Fruit fly (Drosophila melanogaster) whole organism, embryonic: ENCODE measurements around the gene CG6296.

Experiments
- Atf6 ChIP-seq: fragments of 200-800 bp; sonication (Bioruptor generic); IDR thresholded peaks from 2 replicates; pipeline ENCODE4 v1.3.6; 2022; ENCODE audit warnings: missing biosample characterization, missing genetic modification characterization
- Awh ChIP-seq: fragments of 200-800 bp; sonication (Bioruptor generic); IDR thresholded peaks from 2 replicates; pipeline ENCODE4, ENCODE4 v1.3.6; 2022; ENCODE audit warnings: missing biosample characterization, missing genetic modification characterization
- BEAF-32 ChIP-seq: fragments of 200-800 bp; sonication (Bioruptor generic); optimal IDR thresholded peaks from 3 replicates; lab custom pipeline; 2017; ENCODE audit warnings: missing biosample characterization, missing genetic modification characterization, mild to moderate bottlenecking, moderate library complexity, missing genetic modification reagents
- Bgb ChIP-seq: fragments of 200-800 bp; sonication (Bioruptor generic); IDR thresholded peaks from 2 replicates; pipeline ENCODE4 v1.3.6; 2022; ENCODE audit warnings: missing biosample characterization, missing genetic modification characterization; ENCODE audit not compliant: partially characterized antibody
- CG11093 ChIP-seq: fragments of 200-800 bp; sonication (Bioruptor generic); IDR thresholded peaks from 3 replicates; pipeline ENCODE4 v1.3.6; 2022; ENCODE audit warnings: missing biosample characterization, missing genetic modification characterization
- CG11504 ChIP-seq: fragments of 200-800 bp; sonication (Bioruptor generic); optimal IDR thresholded peaks from 3 replicates; lab custom pipeline; 2019; ENCODE audit warnings: missing biosample characterization, mild to moderate bottlenecking, missing genetic modification characterization, moderate library complexity
- CG12219 ChIP-seq: fragments of 200-800 bp; sonication (Bioruptor generic); optimal IDR thresholded peaks from 3 replicates; lab custom pipeline; 2018; ENCODE audit warnings: missing biosample characterization, mild to moderate bottlenecking, missing genetic modification characterization
- CG12391 ChIP-seq: fragments of 200-800 bp; sonication (Bioruptor generic); optimal IDR thresholded peaks from 3 replicates; lab custom pipeline; 2018; ENCODE audit warnings: missing biosample characterization, mild to moderate bottlenecking, missing genetic modification characterization, moderate library complexity
- CG15514 ChIP-seq: fragments of 200-800 bp; sonication (Bioruptor generic); optimal IDR thresholded peaks from 3 replicates; lab custom pipeline; 2017; ENCODE audit warnings: missing biosample characterization, missing genetic modification characterization, mild to moderate bottlenecking, moderate library complexity, missing genetic modification reagents
- CG16779 ChIP-seq: fragments of 200-800 bp; sonication (Bioruptor generic); IDR thresholded peaks from 2 replicates; pipeline ENCODE4 v1.3.6; 2022; ENCODE audit warnings: missing biosample characterization, missing genetic modification characterization
- CG17361 ChIP-seq: fragments of 200-800 bp; sonication (Bioruptor generic); IDR thresholded peaks from 3 replicates; pipeline ENCODE4 v1.3.6; 2022; ENCODE audit warnings: missing biosample characterization, missing genetic modification characterization
- CG17912 ChIP-seq: fragments of 200-800 bp; sonication (Bioruptor generic); optimal IDR thresholded peaks from 2 replicates; lab custom pipeline; 2018; ENCODE audit warnings: missing biosample characterization, mild to moderate bottlenecking, missing genetic modification characterization
- CG18599 ChIP-seq: fragments of 200-800 bp; sonication (Bioruptor generic); optimal IDR thresholded peaks from 3 replicates; lab custom pipeline; 2017; ENCODE audit warnings: missing biosample characterization, missing genetic modification characterization, mild to moderate bottlenecking, moderate library complexity, missing genetic modification reagents
- CG30431 ChIP-seq: fragments of 200-800 bp; sonication (Bioruptor generic); optimal IDR thresholded peaks from 2 replicates; lab custom pipeline; 2017; ENCODE audit warnings: missing biosample characterization, missing genetic modification characterization
- CG32772 ChIP-seq: fragments of 200-800 bp; sonication (Bioruptor generic); IDR thresholded peaks from 2 replicates; pipeline ENCODE4 v1.3.6; 2022; ENCODE audit warnings: missing biosample characterization, missing genetic modification characterization
- CG3281 ChIP-seq: fragments of 200-800 bp; sonication (Bioruptor generic); optimal IDR thresholded peaks from 3 replicates; lab custom pipeline; 2017; ENCODE audit warnings: missing biosample characterization, mild to moderate bottlenecking, missing genetic modification characterization
- CG43689 ChIP-seq: fragments of 200-800 bp; sonication (Bioruptor generic); IDR thresholded peaks from 2 replicates; pipeline ENCODE4 v1.3.6; 2022; ENCODE audit warnings: missing biosample characterization, missing genetic modification characterization
- CG4404 ChIP-seq: fragments of 200-800 bp; sonication (Bioruptor generic); IDR thresholded peaks from 2 replicates; pipeline ENCODE4 v1.3.6; 2022; ENCODE audit warnings: missing biosample characterization, missing genetic modification characterization
- CG5953 ChIP-seq: fragments of 200-800 bp; sonication (Bioruptor generic); IDR thresholded peaks from 2 replicates; pipeline ENCODE4 v1.3.6; 2022; ENCODE audit warnings: missing biosample characterization, missing genetic modification characterization
- D ChIP-seq, 2 experiments: fragments of 200-800 bp in 1 of 2; fragments of >200 bp in 1 of 2; sonication (Bioruptor generic) in 1 of 2; optimal IDR thresholded peaks; 2 replicates in 1 of 2; 3 replicates in 1 of 2; lab custom pipeline; 2017; ENCODE audit warnings: mild to moderate bottlenecking in 1 of 2, missing biosample characterization in 1 of 2, missing genetic modification characterization in 1 of 2, missing genetic modification reagents in 1 of 2
- Drgx ChIP-seq: fragments of 200-800 bp; sonication (Bioruptor generic); IDR thresholded peaks from 2 replicates; pipeline ENCODE4 v1.3.6; 2022; ENCODE audit warnings: missing biosample characterization, missing genetic modification characterization
- Ets65A ChIP-seq: fragments of 200-800 bp; sonication (Bioruptor generic); peaks from one replicate; lab custom pipeline; 2016; ENCODE audit warnings: missing biosample characterization, missing genetic modification characterization
- Fer1 ChIP-seq: fragments of 200-800 bp; sonication (Bioruptor generic); optimal IDR thresholded peaks from 2 replicates; lab custom pipeline; 2017; ENCODE audit warnings: missing biosample characterization, mild to moderate bottlenecking, missing genetic modification characterization
- Gug ChIP-seq: fragments of 200-800 bp; sonication (Bioruptor generic); IDR thresholded peaks from 4 replicates; pipeline ENCODE4 v1.3.6; 2022; ENCODE audit warnings: missing biosample characterization, missing genetic modification characterization
- MTF-1 ChIP-seq: fragments of 200-800 bp; sonication (Bioruptor generic); optimal IDR thresholded peaks from 2 replicates; lab custom pipeline; 2018; ENCODE audit warnings: missing biosample characterization, mild to moderate bottlenecking, missing genetic modification characterization, borderline replicate concordance
- NFAT ChIP-seq: fragments of 200-800 bp; sonication (Bioruptor generic); IDR thresholded peaks from 2 replicates; pipeline ENCODE4 v1.3.6; 2022; ENCODE audit warnings: missing biosample characterization, missing genetic modification characterization
- Nf-YC ChIP-seq: fragments of 200-800 bp; optimal IDR thresholded peaks from 3 replicates; lab custom pipeline; 2019; ENCODE audit warnings: missing biosample characterization, mild to moderate bottlenecking, missing genetic modification characterization, moderate library complexity
- Optix ChIP-seq: fragments of 200-800 bp; sonication (Bioruptor generic); IDR thresholded peaks from 3 replicates; pipeline ENCODE4 v1.3.6; 2022; ENCODE audit warnings: missing biosample characterization, missing genetic modification characterization
- Trl ChIP-seq, 3 experiments: fragments of >200 bp in 2 of 3; fragments of 200-800 bp in 1 of 3; sonication (Bioruptor generic) in 1 of 3; optimal IDR thresholded peaks; 2 replicates in 1 of 3; 3 replicates in 2 of 3; lab custom pipeline; 2016 to 2017; ENCODE audit warnings: missing biosample characterization in 1 of 3, missing genetic modification characterization in 1 of 3
- abd-A ChIP-seq: fragments of 200-800 bp; sonication (Bioruptor generic); optimal IDR thresholded peaks from 3 replicates; lab custom pipeline; 2019; ENCODE audit warnings: missing biosample characterization, mild to moderate bottlenecking, missing genetic modification characterization, moderate library complexity
- az2 ChIP-seq: fragments of 200-800 bp; sonication (Bioruptor generic); optimal IDR thresholded peaks from 3 replicates; lab custom pipeline; 2016; ENCODE audit warnings: missing biosample characterization, missing genetic modification characterization
- gce ChIP-seq: fragments of 200-800 bp; sonication (Bioruptor generic); IDR thresholded peaks from 3 replicates; pipeline ENCODE4 v1.3.6; 2022; ENCODE audit warnings: missing biosample characterization, missing genetic modification characterization
- lab ChIP-seq: fragments of 200-800 bp; sonication (Bioruptor generic); optimal IDR thresholded peaks from 3 replicates; lab custom pipeline; 2017; ENCODE audit warnings: missing biosample characterization, missing genetic modification characterization, mild to moderate bottlenecking, moderate library complexity, missing genetic modification reagents
- mirr ChIP-seq: fragments of 200-800 bp; sonication (Bioruptor generic); optimal IDR thresholded peaks from 3 replicates; lab custom pipeline; 2018; ENCODE audit warnings: missing biosample characterization, mild to moderate bottlenecking, missing genetic modification characterization
- nerfin-1 ChIP-seq: fragments of 200-800 bp; sonication (Bioruptor generic); optimal IDR thresholded peaks from 3 replicates; lab custom pipeline; 2019; ENCODE audit warnings: missing biosample characterization, mild to moderate bottlenecking, missing genetic modification characterization, moderate library complexity
- nerfin-2 ChIP-seq: fragments of 200-800 bp; sonication (Bioruptor generic); IDR thresholded peaks from 2 replicates; pipeline ENCODE4 v1.3.6; 2022; ENCODE audit warnings: missing biosample characterization, missing genetic modification characterization; ENCODE audit not compliant: partially characterized antibody
- otp ChIP-seq: fragments of 200-800 bp; sonication (Bioruptor generic); IDR thresholded peaks from 3 replicates; pipeline ENCODE4, ENCODE4 v1.3.6; 2022; ENCODE audit warnings: missing biosample characterization, missing genetic modification characterization
- pan ChIP-seq, 4 experiments: fragments of >200 bp in 3 of 4; fragments of 200-800 bp in 1 of 4; sonication (Bioruptor generic) in 1 of 4; optimal IDR thresholded peaks in 3 of 4; IDR thresholded peaks in 1 of 4; 2 replicates each; pipeline versions ENCODE4 v1.3.6 to Lab custom; 2017 to 2022; ENCODE audit warnings: missing biosample characterization in 2 of 4, missing genetic modification characterization in 2 of 4, mixed read lengths in 1 of 4
- pnt ChIP-seq: fragments of 200-800 bp; sonication (Bioruptor generic); optimal IDR thresholded peaks from 3 replicates; lab custom pipeline; 2016; ENCODE audit warnings: missing biosample characterization, missing genetic modification characterization
- sd ChIP-seq: fragments of 200-800 bp; sonication (Bioruptor generic); optimal IDR thresholded peaks from 3 replicates; lab custom pipeline; 2018; ENCODE audit warnings: missing biosample characterization, mild to moderate bottlenecking, missing genetic modification characterization, moderate library complexity
- sisA ChIP-seq: fragments of 200-800 bp; sonication (Bioruptor generic); IDR thresholded peaks from 2 replicates; pipeline ENCODE4 v1.3.6; 2022; ENCODE audit warnings: missing biosample characterization, missing genetic modification characterization
- sna ChIP-seq: fragments of 200-800 bp; sonication (Bioruptor generic); IDR thresholded peaks from 2 replicates; pipeline ENCODE4 v1.3.6; 2022; ENCODE audit warnings: missing biosample characterization, missing genetic modification characterization; ENCODE audit not compliant: partially characterized antibody
- tna ChIP-seq: fragments of 200-800 bp; sonication (Bioruptor generic); IDR thresholded peaks from 2 replicates; pipeline ENCODE4 v1.3.6; 2022; ENCODE audit warnings: missing biosample characterization, missing genetic modification characterization; ENCODE audit not compliant: partially characterized antibody
- toy ChIP-seq: fragments of 200-800 bp; sonication (Bioruptor generic); IDR thresholded peaks from 2 replicates; pipeline ENCODE4 v1.3.6; 2022; ENCODE audit warnings: missing biosample characterization, missing genetic modification characterization
- unc-4 ChIP-seq: fragments of 200-800 bp; sonication (Bioruptor generic); IDR thresholded peaks from 2 replicates; pipeline ENCODE4 v1.3.6; 2022; ENCODE audit warnings: missing biosample characterization, missing genetic modification characterization; ENCODE audit not compliant: partially characterized antibody

The CG6296 gene

DNA sequence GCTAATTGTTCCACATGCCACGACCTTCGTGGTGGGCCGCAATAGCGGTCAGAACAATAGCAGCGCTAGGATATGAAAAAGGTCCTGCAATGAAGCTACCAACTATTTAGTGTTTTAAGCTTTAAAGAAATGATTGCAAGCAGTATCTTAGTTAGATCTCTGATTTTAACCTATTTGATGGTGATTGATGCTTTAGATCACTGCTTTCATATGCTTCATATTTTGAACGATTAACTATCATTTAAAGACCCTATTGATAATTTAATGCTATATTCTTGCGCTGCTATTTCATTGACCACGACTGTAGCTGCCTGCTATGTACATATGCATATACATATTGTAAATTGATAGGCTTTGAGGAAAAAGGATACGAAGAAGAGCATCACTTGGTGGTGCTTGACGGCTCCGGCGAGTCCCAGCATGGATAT lies 41.5 kb downstream of the CG6296 start (continued):
- TF ChIP-seq D (optimal IDR thresholded peaks at IDR 0.05; lab: Kevin White, UChicago) (no peak), D (GFP tag; optimal IDR thresholded peaks at IDR 0.05; lab: Kevin White, UChicago) (peak; percentile 82), CG30431 (GFP tag; lab: Kevin White, UChicago) (no peak), MTF-1 (GFP tag; lab: Kevin White, UChicago) (peak; percentile 75), Fer1 (GFP tag; lab: Kevin White, UChicago) (peak; percentile 81), CG4404 (GFP tag; lab: Robert Waterston, UW) (peak; percentile 54), Gug (GFP tag; lab: Robert Waterston, UW) (0 out of 4 replicates have a peak, but pooled peaks have one; percentile 41), CG12391 (tag; lab: Kevin White, UChicago) (peak; percentile 32), unc-4 (GFP tag; lab: Robert Waterston, UW) (no peak), CG3281 (GFP tag; lab: Kevin White, UChicago) (peak; percentile 82), CG12219 (GFP tag; lab: Kevin White, UChicago) (peak; percentile 52)

DNA sequence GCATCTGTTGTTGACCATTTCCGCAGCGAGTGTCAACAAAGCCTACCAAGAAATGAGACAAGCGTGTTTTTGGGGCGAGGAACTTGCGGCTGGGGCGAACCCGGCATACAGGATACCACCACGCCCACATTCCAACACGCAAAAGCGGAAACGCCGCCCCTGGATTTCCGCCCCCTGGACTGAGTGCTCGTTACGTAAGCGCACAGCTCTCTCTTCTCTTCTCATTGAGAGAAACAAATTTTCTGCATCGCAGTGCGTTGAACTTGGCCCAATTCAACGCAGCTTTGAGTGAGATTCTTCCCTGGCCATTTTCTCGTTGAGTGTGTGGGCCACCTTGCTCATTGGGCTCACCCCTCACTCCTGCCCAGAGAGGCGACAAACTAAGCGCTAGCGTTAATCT lies 44.8 kb downstream of the CG6296 start:
- TF ChIP-seq CG17912 (GFP tag; lab: Kevin White, UChicago) (no peak), mirr (GFP tag; lab: Kevin White, UChicago) (peak; percentile 43), gce (GFP tag; lab: Robert Waterston, UW) (peak; percentile 72; the same call in 1 of the 3 replicates), CG11093 (GFP tag; lab: Robert Waterston, UW) (0 out of 3 replicates have a peak, but pooled peaks have one; percentile 48), CG15514 (GFP tag; lab: Kevin White, UChicago) (peak; percentile 16), Atf6 (GFP tag; lab: Robert Waterston, UW) (peak; percentile 53; the same call in 1 of the 2 replicates), toy (peak; percentile 46; the same call in 1 of the 2 replicates), CG5953 (0 out of 2 replicates have a peak, but pooled peaks have one; percentile 49), NFAT (GFP tag; lab: Robert Waterston, UW) (0 out of 2 replicates have a peak, but pooled peaks have one; percentile 28), Nf-YC (tag; lab: Kevin White, UChicago) (peak; percentile 21), sd (tag; lab: Kevin White, UChicago) (peak; percentile 78), tna (GFP tag; lab: Robert Waterston, UW) (peak; percentile 36; the same call in 1 of the 2 replicates), CG43689 (GFP tag; lab: Robert Waterston, UW) (no peak), Trl (optimal IDR thresholded peaks at IDR 0.05; lab: Kevin White, UChicago) (peak; percentile 31 to 32), Trl (GFP tag; optimal IDR thresholded peaks at IDR 0.05; lab: Kevin White, UChicago) (no peak), CG11504 (no peak), abd-A (tag; lab: Kevin White, UChicago) (peak; percentile 66), CG17361 (GFP tag; lab: Robert Waterston, UW) (no peak), pnt (GFP tag; lab: Kevin White, UChicago) (no peak), sisA (0 out of 2 replicates have a peak, but pooled peaks have one; percentile 9), az2 (GFP tag; lab: Kevin White, UChicago) (no peak), Ets65A (GFP tag; lab: Kevin White, UChicago) (peak; percentile 81), nerfin-2 (GFP tag; lab: Robert Waterston, UW) (no peak), Drgx (0 out of 2 replicates have a peak, but pooled peaks have one; percentile 10), CG18599 (GFP tag; lab: Kevin White, UChicago) (peak; percentile 38), CG32772 (GFP tag; lab: Robert Waterston, UW) (0 out of 2 replicates have a peak, but pooled peaks have one; percentile 24), CG16779 (GFP tag; lab: Robert Waterston, UW) (peak; percentile 66; the same call in 1 of the 2 replicates), otp (GFP tag; lab: Robert Waterston, UW) (0 out of 3 replicates have a peak, but pooled peaks have one; percentile 37), BEAF-32 (GFP tag; lab: Kevin White, UChicago) (no peak), pan (optimal IDR thresholded peaks at IDR 0.05; lab: Kevin White, UChicago) (no peak), pan (GFP tag; optimal IDR thresholded peaks at IDR 0.05 in 1 of 2, IDR thresholded peaks at IDR 0.05 in 1 of 2) (peak in 1 of 2 experiments; percentile 10), Bgb (GFP tag; lab: Robert Waterston, UW) (peak; percentile 37; the same call in 1 of the 2 replicates), lab (GFP tag; lab: Kevin White, UChicago) (no peak), sna (GFP tag; lab: Robert Waterston, UW) (0 out of 2 replicates have a peak, but pooled peaks have one; percentile 33), Awh (GFP tag; lab: Robert Waterston, UW) (0 out of 2 replicates have a peak, but pooled peaks have one; percentile 26), Optix (GFP tag; lab: Robert Waterston, UW) (0 out of 3 replicates have a peak, but pooled peaks have one; percentile 16), nerfin-1 (peak; percentile 47), Fer1 (GFP tag; lab: Kevin White, UChicago) (peak; percentile 27)
